Worm (Caenorhabditis elegans) whole organism, L4/young adult: ENCODE data around the gene F40C5.2.
"Not testable (repeated sequence)": the region's sequence is repeated elsewhere in the genome, so short reads cannot be mapped to it uniquely, and the experiment has no call there.

ENCODE experiments used
- W03F9.2 ChIP-seq: fragments of 150-350 bp; optimal IDR thresholded peaks from 2 replicates; lab custom pipeline; 2014; ENCODE audit warnings: missing biosample characterization, missing genetic modification characterization
- dao-5 ChIP-seq: sonication (generic microtip); optimal IDR thresholded peaks from 2 replicates; lab custom pipeline; 2016; ENCODE audit warnings: missing genotype, missing genetic modification characterization, moderate library complexity, missing compliant biosample characterization
- him-1 ChIP-seq: sonication (generic microtip); optimal IDR thresholded peaks from 2 replicates; lab custom pipeline; 2016; ENCODE audit warnings: missing genotype, missing genetic modification reagents, missing genetic modification characterization, missing compliant biosample characterization

Gene F40C5.2

DNA sequence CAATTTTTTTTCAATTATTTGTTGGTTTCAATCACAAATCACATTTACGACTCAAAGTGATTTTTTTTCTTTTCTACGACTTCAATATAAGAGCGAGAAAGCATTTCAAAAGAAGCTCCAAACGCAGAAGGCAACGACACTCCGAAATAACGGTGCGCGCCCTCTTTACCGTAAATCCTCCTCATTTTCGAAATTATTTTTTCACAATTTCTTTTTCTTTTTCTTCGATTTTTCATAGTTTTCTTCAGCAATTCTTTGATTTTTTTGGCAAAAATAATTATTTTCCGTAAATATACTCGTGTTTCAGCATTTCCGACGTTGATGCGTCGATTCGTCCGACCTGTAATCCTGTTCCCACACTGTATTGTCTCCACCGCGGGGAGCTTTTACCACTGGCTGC is at the start of gene F40C5.2:
Gene F40C5.2 (plus strand): TSS at position 301 of the 400 bp plus-strand sequence.
- not testable (repeated sequence) for TF ChIP-seq W03F9.2 (tag; lab: Kevin White, UChicago); dao-5 (tag; lab: Kevin White, UChicago); him-1

DNA sequence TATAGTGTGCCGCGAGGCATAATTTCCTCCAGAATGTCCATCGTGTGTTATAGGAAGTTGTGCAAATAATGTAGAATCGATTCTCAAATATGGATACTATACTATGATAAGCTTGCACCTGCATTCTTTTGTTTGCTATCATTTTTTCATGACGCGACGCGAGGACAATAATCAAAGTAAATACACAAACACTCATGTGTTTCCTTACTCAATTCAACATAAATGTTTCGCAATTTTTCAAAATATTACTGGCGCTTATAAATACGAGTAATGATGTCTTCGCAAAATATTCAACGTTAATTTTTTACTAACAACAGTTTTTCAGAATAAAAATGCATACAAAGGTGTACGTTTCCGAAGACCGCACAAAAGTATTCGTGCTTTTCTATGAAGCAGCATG is 47.5 kb upstream of the F40C5.2 start, which contains the start of gene irg-1:
Gene irg-1 (plus strand): TSS at position 326 of the 400 bp plus-strand sequence.
- TF ChIP-seq W03F9.2 (tag; lab: Kevin White, UChicago) (no peak), him-1 (no peak), dao-5 (tag; lab: Kevin White, UChicago) (no peak)

DNA sequence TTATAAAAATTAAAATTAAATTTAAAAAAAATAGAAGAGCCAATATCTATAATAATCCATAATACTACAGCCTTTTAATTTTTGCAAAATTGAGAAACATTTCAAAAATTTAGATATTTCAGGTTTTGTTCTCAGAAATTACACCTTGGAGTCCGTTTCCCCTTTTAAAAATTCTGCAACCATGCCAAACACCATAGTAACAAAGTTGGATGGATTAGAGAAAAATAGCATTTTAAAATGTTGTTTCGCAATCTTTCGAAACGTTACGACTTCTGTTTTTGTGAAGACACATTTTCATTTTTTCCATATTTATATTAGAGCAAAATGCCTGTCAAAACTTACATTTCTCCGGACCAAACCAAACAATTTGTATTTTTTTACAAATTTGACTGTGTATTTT is 45.8 kb upstream of the F40C5.2 start, which contains the start of gene T24A6.7:
Gene T24A6.7 (plus strand): TSS at position 301 of the 400 bp plus-strand sequence.
- TF ChIP-seq him-1 (no peak), dao-5 (tag; lab: Kevin White, UChicago) (no peak), W03F9.2 (tag; lab: Kevin White, UChicago) (no peak)

DNA sequence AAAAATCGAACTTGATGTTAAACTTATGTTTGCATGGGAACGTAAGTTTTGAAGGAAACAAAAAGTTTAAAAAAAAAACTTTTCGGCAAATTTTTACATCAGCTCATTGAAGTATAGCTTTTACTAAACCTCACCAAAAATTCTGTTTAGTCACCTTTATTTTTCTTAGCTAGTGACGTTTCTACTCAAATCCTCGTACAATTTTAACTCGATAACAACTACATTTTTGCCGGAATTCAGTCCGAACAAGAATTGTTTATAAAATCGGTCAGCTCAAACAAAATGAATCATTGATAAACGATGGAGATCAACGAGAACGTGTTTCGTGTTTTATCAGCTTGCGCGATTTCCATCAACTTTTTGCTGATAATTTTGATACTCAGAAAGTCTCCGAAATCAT is 43.9 kb upstream of the F40C5.2 start, which contains the start of gene str-260:
Gene str-260 (plus strand): TSS at position 301 of the 400 bp plus-strand sequence.
- TF ChIP-seq dao-5 (tag; lab: Kevin White, UChicago) (no peak), him-1 (no peak), W03F9.2 (tag; lab: Kevin White, UChicago) (no peak)

DNA sequence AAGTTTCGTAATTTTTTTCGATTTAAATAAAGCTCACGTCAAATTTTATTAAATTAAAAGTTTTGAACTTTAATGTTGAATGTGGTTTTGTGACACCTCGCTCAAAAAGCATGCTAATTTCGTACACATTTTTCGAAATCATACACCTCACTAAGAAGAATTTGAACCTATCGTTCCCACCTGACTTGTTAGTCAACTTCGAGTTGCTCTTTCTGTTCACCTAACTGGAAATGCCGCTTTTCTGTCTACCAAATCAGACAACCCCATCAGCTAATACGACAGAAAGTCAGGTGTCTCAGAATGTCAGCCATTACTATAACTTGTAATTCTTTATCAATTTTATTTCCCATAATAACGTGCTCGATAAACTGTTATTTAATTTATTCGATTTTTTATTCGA is 40.4 kb upstream of the F40C5.2 start, which contains the start of gene srbc-66:
Gene srbc-66 (plus strand): TSS at position 301 of the 400 bp plus-strand sequence.
- no peak for TF ChIP-seq W03F9.2 (tag; lab: Kevin White, UChicago)
- no peak for TF ChIP-seq dao-5 (tag; lab: Kevin White, UChicago)

DNA sequence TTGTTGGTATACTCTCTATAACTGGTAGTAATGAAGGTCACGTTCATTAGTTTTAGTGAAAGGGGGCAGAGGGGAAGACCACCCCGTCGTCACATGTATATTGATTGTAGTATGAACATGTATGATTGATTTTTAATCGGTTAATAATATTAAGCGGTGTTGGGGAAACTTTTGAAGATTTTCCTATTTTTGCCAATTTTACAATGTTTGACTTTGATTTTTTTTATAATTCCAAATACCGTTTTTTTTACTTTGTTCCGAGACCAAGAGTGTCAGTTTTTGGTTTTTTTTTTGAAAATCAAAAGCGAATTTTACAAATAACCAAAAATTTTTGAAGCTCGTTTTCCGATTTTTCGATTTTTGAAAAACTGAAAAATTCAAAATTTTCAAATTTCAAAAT is 35.5 kb upstream of the F40C5.2 start, which contains the start of gene nhr-221:
Gene nhr-221 (minus strand): TSS at position 101 of the 400 bp plus-strand sequence.
- TF ChIP-seq W03F9.2 (tag; lab: Kevin White, UChicago) (no peak), him-1 (no peak)

DNA sequence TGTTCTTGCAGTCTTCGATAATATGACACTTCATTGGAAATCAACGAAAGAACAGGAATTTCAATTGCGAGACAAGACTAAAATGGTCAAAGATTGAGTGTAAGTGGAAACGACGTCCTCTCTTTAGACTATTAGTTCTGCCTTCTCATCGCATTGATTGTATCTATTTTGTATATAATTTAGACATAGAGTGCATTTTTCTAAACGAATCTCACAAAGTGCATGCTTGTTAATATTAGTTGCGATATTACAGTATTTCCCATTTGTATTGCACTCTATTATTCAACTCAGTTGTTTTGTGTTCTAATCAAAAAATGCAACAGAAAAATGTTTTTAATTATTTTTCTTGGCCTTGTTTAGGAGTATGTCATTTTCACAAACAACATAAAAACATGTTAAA is 32.5 kb upstream of the F40C5.2 start, which contains the start of gene nhr-93:
Gene nhr-93 (minus strand): TSS at position 101 of the 400 bp plus-strand sequence.
- no peak for TF ChIP-seq him-1
- TF ChIP-seq dao-5 (tag; lab: Kevin White, UChicago): no peak
- no peak for TF ChIP-seq W03F9.2 (tag; lab: Kevin White, UChicago)

DNA sequence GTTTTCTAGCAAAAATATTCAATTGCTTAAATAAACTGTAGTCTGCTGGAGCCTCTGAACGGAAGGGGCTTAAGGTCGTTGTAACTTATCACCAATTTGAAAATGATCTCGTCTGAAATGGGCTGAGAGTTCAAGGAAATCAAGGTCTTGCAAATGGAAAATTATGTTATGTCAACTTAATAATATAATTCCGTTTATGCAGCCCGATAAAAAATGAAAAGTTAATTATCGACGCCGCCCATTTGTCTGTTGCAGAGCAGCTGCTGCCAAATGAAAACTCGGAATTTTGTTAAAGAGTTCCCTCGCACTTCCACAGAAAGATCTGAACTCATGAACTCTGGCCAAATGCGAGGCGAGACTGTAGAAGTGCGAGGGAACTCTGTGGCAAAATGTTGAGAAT is 29.7 kb upstream of the F40C5.2 start, which contains the start of gene srbc-67:
Gene srbc-67 (minus strand): TSS at position 101 of the 400 bp plus-strand sequence.
- TF ChIP-seq him-1: no peak
- no peak for TF ChIP-seq dao-5 (tag; lab: Kevin White, UChicago)
- TF ChIP-seq W03F9.2 (tag; lab: Kevin White, UChicago): no peak

DNA sequence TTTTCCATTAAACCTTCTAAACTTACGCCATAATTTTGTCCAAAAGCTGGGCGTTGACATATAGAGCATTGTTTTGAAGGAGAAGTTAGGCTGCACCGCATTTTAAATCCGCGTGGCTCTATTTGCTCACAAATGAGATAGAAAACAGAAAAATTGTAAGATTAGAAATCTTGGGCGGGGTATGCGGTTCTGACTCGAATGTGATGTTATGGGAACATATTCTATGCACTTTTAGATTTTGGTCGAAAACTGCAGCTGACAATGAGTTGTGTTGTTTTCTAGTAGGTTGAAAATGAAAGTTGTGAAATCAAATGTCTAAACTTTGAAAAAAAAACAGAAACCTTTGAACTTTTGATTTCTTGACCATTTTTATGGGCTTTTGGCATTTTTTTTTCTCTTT is 27.5 kb upstream of the F40C5.2 start, which contains the start of gene nhr-222:
Gene nhr-222 (minus strand): TSS at position 101 of the 400 bp plus-strand sequence.
- TF ChIP-seq W03F9.2 (tag; lab: Kevin White, UChicago) (no peak), dao-5 (tag; lab: Kevin White, UChicago) (no peak), him-1 (no peak)

DNA sequence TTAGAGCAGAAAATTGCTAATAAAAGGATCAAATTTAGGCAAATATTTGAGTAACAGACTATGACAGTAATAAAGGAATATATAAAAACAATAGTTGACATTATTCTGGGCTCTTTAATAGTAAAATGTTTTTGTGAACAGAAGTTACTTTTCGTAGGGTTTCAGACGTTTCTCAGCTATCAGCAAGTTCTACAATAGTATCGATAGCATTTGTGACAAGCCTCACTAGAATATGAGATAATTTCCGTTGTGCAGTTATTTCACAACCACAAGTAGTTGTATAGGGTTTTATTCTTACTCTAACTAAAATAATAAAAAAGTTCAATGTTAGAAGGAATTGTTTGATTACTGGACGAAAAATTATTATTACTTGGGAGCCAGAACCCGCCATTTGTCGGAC is 24.3 kb upstream of the F40C5.2 start, which contains the start of gene srbc-68:
Gene srbc-68 (minus strand): TSS at position 101 of the 400 bp plus-strand sequence.
- no peak for TF ChIP-seq W03F9.2 (tag; lab: Kevin White, UChicago)
- TF ChIP-seq him-1: no peak
- no peak for TF ChIP-seq dao-5 (tag; lab: Kevin White, UChicago)

DNA sequence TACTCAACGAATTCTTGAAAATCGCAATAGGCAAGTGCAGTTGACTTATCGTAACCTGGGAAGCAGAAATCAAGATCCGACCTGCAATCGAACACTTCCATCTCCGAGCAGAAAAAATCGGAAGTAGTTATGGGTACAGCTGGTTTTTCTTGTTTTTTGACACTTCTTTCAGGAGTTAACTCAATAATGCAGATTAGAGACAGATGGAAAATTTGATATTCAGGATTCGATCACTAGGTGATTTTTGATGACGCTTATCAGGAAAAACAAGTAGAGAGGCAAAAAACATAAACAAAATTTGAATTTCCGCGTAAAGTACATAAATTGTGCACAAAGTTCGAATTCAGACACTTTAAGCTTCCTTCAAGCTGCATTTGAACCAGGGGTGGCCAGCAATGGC is 22.0 kb upstream of the F40C5.2 start, which contains the start of gene srw-130:
Gene srw-130 (minus strand): TSS at position 101 of the 400 bp plus-strand sequence.
- TF ChIP-seq him-1 (no peak), dao-5 (tag; lab: Kevin White, UChicago) (no peak), W03F9.2 (tag; lab: Kevin White, UChicago) (no peak)

DNA sequence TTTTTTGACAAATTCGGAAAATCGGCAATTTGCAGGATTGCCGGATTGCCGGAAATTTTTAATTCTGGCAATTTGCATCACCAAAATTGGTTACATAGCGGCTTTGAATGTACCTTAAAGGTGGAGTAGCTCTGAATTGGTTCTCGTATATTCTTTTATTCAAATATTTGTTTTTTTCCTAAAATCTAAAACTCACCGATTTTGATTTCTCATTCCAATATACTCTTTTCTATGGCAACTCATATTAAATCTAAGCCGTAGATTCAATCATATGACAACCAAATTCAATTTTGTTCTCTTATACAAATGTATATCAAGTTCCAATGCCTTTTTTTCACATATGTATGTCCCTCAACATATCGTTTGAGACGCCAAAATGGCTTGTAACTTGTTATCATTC is 21.2 kb upstream of the F40C5.2 start, which contains the start of gene sri-21:
Gene sri-21 (plus strand): TSS at position 301 of the 400 bp plus-strand sequence.
- TF ChIP-seq dao-5 (tag; lab: Kevin White, UChicago) (no peak), W03F9.2 (tag; lab: Kevin White, UChicago) (no peak)

DNA sequence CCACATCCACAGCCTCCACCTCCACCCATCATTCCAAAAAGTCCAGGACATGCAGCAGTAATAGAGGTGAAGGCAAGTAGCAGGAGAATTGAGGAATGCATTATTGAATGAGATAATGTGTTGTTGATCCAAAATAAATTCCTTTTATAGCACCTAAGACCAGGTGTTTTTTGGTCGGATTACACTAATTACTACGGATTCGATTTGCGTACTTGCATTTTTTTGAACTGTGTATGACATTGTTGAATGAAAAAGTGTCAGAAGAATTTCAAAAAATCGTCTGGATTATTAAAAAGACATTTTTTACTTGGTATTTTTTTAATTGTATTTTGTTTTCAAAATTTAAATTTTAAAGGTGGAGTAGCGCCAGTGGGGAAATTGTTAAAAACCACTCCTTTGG is 19.0 kb upstream of the F40C5.2 start, which contains the start of gene grl-28:
Gene grl-28 (minus strand): TSS at position 101 of the 400 bp plus-strand sequence.
- TF ChIP-seq dao-5 (tag; lab: Kevin White, UChicago) (no peak), him-1 (no peak), W03F9.2 (tag; lab: Kevin White, UChicago) (no peak)

DNA sequence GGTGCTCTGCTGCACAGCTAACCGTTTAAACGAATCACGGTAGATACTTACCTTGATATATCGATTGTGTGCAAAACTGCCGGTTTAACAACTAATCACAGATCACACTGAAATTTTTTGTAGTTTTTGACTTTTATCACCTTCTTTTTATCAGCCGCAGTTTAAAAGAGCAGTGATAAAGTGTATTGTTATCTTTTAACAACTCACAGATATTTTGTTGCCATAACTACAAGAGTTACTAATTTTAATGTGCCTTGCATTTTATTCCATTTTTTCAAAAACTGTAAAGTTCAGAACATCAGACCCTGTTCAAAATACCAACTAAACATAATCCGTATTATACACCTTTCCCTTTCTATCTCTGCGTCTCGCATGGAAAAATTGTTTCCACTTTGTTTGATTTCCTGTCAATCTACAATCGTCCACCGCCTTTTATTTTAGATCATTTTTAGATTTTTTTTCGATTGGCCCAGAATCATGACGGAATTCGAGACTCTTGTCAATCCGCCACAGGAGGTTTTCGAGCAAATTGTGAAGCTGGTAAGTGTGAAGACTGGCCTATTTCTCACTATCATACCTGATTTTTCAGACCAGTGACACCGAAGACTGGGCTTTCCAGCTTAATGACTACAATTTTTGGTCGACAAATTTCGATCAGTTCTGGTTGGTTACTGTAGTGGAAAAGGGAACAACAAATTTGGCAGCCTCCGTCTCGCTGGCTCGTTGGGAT is 17.9 kb upstream of the F40C5.2 start, which contains the start of gene T24A6.20:
Gene T24A6.20 (plus strand): TSS at position 395 of the 730 bp plus-strand sequence.
- no peak for TF ChIP-seq W03F9.2 (tag; lab: Kevin White, UChicago)
- no peak for TF ChIP-seq him-1
- TF ChIP-seq dao-5 (tag; lab: Kevin White, UChicago): no peak
